Fruit fly (Drosophila melanogaster): Measurements from ENCODE around the gene CG2246.

The CG2246 gene

dm6 chr3R:30563260-30564080 lies 37.8 kb downstream of the CG2246 start (continued):
- TF ChIP-seq CG15514 (GFP tag; optimal IDR thresholded peaks at IDR 0.05) (no peak), yki (optimal IDR thresholded peaks at IDR 0.05) (peak; percentile 57), CG6254 (GFP tag; optimal IDR thresholded peaks at IDR 0.05) (peak; percentile 34), YL-1 (GFP tag; optimal IDR thresholded peaks at IDR 0.05) (peak; percentile 12), CG34422 (GFP tag; IDR thresholded peaks at IDR 0.05) (peak; percentile 65; the same call in 1 of the 3 replicates), Lpt (GFP tag; optimal IDR thresholded peaks at IDR 0.05) (no peak), hkb (optimal IDR thresholded peaks at IDR 0.05) (no peak), hkb (GFP tag; IDR thresholded peaks at IDR 0.05) (0 out of 2 replicates have a peak, but pooled peaks have one; percentile 31), CG8924 (tag; optimal IDR thresholded peaks at IDR 0.05) (peak; percentile 82), tin (GFP tag; optimal IDR thresholded peaks at IDR 0.05) (no peak), CG8388 (GFP tag; optimal IDR thresholded peaks at IDR 0.05) (no peak), disco-r (GFP tag; optimal IDR thresholded peaks at IDR 0.05) (no peak), dimm (GFP tag; IDR thresholded peaks at IDR 0.05) (no peak), lab (GFP tag; optimal IDR thresholded peaks at IDR 0.05) (peak; percentile 33), E2f2 (GFP tag; IDR thresholded peaks at IDR 0.05) (peak; percentile 5; the same call in 1 of the 2 replicates), CG17568 (GFP tag; optimal IDR thresholded peaks at IDR 0.05) (peak; percentile 39), CG11398 (GFP tag; optimal IDR thresholded peaks at IDR 0.05) (no peak), CG13624 (GFP tag; optimal IDR thresholded peaks at IDR 0.05) (peak; percentile 17)

dm6 chr3R:30562733-30563259 lies 38.5 kb downstream of the CG2246 start:
- TF ChIP-seq CG12236 (GFP tag; optimal IDR thresholded peaks at IDR 0.05) (no peak), Spps (tag; optimal IDR thresholded peaks at IDR 0.05) (no peak), CG15073 (GFP tag; optimal IDR thresholded peaks at IDR 0.05) (no peak), pzg (GFP tag; optimal IDR thresholded peaks at IDR 0.05) (peak; percentile 78), CG1792 (GFP tag; optimal IDR thresholded peaks at IDR 0.05) (no peak), seq (GFP tag; IDR thresholded peaks at IDR 0.05) (no peak), exex (tag; optimal IDR thresholded peaks at IDR 0.05) (no peak), stc (GFP tag; IDR thresholded peaks at IDR 0.05) (no peak), CG10959 (GFP tag; IDR thresholded peaks at IDR 0.05) (no peak), CG34224 (GFP tag; IDR thresholded peaks at IDR 0.05; ENCODE audit: partially characterized antibody) (0 out of 3 replicates have a peak, but pooled peaks have one; percentile 31), aop (GFP tag; IDR thresholded peaks at IDR 0.05) (no peak), Dp (GFP tag; optimal IDR thresholded peaks at IDR 0.05) (peak; percentile 77), E2f1 (GFP tag; IDR thresholded peaks at IDR 0.05) (no peak), emc (GFP tag; optimal IDR thresholded peaks at IDR 0.05) (no peak), CG9932 (GFP tag; IDR thresholded peaks at IDR 0.05) (no peak), CG6791 (GFP tag; IDR thresholded peaks at IDR 0.05; ENCODE audit: partially characterized antibody) (0 out of 3 replicates have a peak, but pooled peaks have one; percentile 17), CG13624 (GFP tag; optimal IDR thresholded peaks at IDR 0.05) (no peak), CG6689 (GFP tag; IDR thresholded peaks at IDR 0.05) (no peak), CG33213 (GFP tag; optimal IDR thresholded peaks at IDR 0.05) (peak; percentile 46), insv (GFP tag; optimal IDR thresholded peaks at IDR 0.05) (peak in 1 of 2 experiments; percentile 27), CG6654 (GFP tag; optimal IDR thresholded peaks at IDR 0.05) (peak; percentile 97), stwl (tag; optimal IDR thresholded peaks at IDR 0.05) (peak; percentile 75), CG1603 (tag; optimal IDR thresholded peaks at IDR 0.05) (peak; percentile 52), CG13287 (GFP tag; IDR thresholded peaks at IDR 0.05; ENCODE audit: partially characterized antibody) (peak; percentile 17; the same call in 1 of the 2 replicates), CG5245 (GFP tag; optimal IDR thresholded peaks at IDR 0.05) (no peak), Lim3 (GFP tag; IDR thresholded peaks at IDR 0.05) (no peak), Bdp1 (GFP tag; optimal IDR thresholded peaks at IDR 0.05) (no peak), wek (GFP tag; optimal IDR thresholded peaks at IDR 0.05) (no peak), CG9797 (GFP tag; optimal IDR thresholded peaks at IDR 0.05) (peak; percentile 89), bigmax (GFP tag; optimal IDR thresholded peaks at IDR 0.05) (no peak), H15 (GFP tag; IDR thresholded peaks at IDR 0.05) (no peak), Scr (GFP tag; IDR thresholded peaks at IDR 0.05; ENCODE audit: partially characterized antibody) (peak; percentile 29; the same call in 1 of the 2 replicates)

Data from whole organism, embryonic.